Worm (Caenorhabditis elegans): Measurements from ENCODE around the gene T18D3.5.
A peak's percentile ranks its signal among the peaks of the same experiment; 100 is the strongest.

T18D3.5 gene

ce11 chrX:12513415-12513814 lies 49.8 kb downstream of the T18D3.5 start:
- TF ChIP-seq nhr-71 (tag; optimal IDR thresholded peaks at IDR 0.05) (peak; percentile 51), nhr-237 (tag; optimal IDR thresholded peaks at IDR 0.05) (no peak), aha-1 (tag; optimal IDR thresholded peaks at IDR 0.05) (no peak), unc-86 (tag; optimal IDR thresholded peaks at IDR 0.05) (peak; percentile 77), ceh-82 (tag; optimal IDR thresholded peaks at IDR 0.05) (peak in 1 of 3 experiments; percentile 34), C04F5.9 (tag; optimal IDR thresholded peaks at IDR 0.05) (no peak), fkh-8 (tag; optimal IDR thresholded peaks at IDR 0.05) (peak; percentile 76), lin-35 (GFP tag; optimal IDR thresholded peaks at IDR 0.05) (no peak), egl-13 (tag; optimal IDR thresholded peaks at IDR 0.05) (peak; percentile 79), mdl-1 (tag; optimal IDR thresholded peaks at IDR 0.05) (no peak), lin-14 (GFP tag; optimal IDR thresholded peaks at IDR 0.05) (peak; percentile 59), nhr-47 (tag; optimal IDR thresholded peaks at IDR 0.05) (peak; percentile 47), xbp-1 (tag; optimal IDR thresholded peaks at IDR 0.05) (peak; percentile 3), aly-2 (tag; optimal IDR thresholded peaks at IDR 0.05) (no peak), fkh-10 (GFP tag; optimal IDR thresholded peaks at IDR 0.05) (peak; percentile 29), mab-9 (GFP tag; IDR thresholded peaks at IDR 0.05) (no peak), C34B4.2 (tag; optimal IDR thresholded peaks at IDR 0.05) (no peak), ama-1 (optimal IDR thresholded peaks at IDR 0.05) (no peak), hlh-4 (tag; optimal IDR thresholded peaks at IDR 0.05) (no peak), swsn-7 (tag; optimal IDR thresholded peaks at IDR 0.05) (peak; percentile 18), tbx-2 (tag; optimal IDR thresholded peaks at IDR 0.05) (peak; percentile 8), nhr-19 (GFP tag; conservative IDR thresholded peaks at IDR 0.05) (no peak; the same call in 1 of the 2 replicates)
